Worm (Caenorhabditis elegans): ENCODE results near the gene F40H6.5.

- TF ChIP-seq hmbx-1 (tag; optimal IDR thresholded peaks at IDR 0.05) (no peak), tbx-37 (GFP tag; conservative IDR thresholded peaks at IDR 0.05) (no peak), flt-1 (GFP tag; IDR thresholded peaks at IDR 0.05) (no peak), ama-1 (optimal IDR thresholded peaks at IDR 0.05) (no peak)
Measured at ce11 chrIII:6039370-6039769, 16.2 kb downstream of the F40H6.5 start, which contains the start of gene ift-139.

All from whole organism, early embryonic.